Fruit fly (Drosophila melanogaster) whole organism, embryonic: ENCODE data around the gene CG34258.

Experiments used
- Bteb2 ChIP-seq: fragments of 200-800 bp; sonication (Bioruptor generic); optimal IDR thresholded peaks from 2 replicates; lab custom pipeline; 2016; ENCODE audit warnings: missing biosample characterization, missing genetic modification characterization
- CG10366 ChIP-seq: fragments of 200-800 bp; sonication (Bioruptor generic); IDR thresholded peaks from 2 replicates; pipeline ENCODE4 v1.3.6; 2022; ENCODE audit warnings: missing biosample characterization, missing genetic modification characterization
- CG12104 ChIP-seq: fragments of 200-800 bp; sonication (Bioruptor generic); optimal IDR thresholded peaks from 3 replicates; lab custom pipeline; 2016; ENCODE audit warnings: missing biosample characterization, missing genetic modification characterization
- CG13123 ChIP-seq: fragments of 200-800 bp; sonication (Bioruptor generic); optimal IDR thresholded peaks from 2 replicates; lab custom pipeline; 2016; ENCODE audit warnings: missing biosample characterization, missing genetic modification characterization
- CG13624 ChIP-seq: fragments of 200-800 bp; sonication (Bioruptor generic); optimal IDR thresholded peaks from 2 replicates; lab custom pipeline; 2016; ENCODE audit warnings: missing biosample characterization, missing genetic modification characterization
- CG14710 ChIP-seq: fragments of 200-800 bp; sonication (Bioruptor generic); optimal IDR thresholded peaks from 3 replicates; lab custom pipeline; 2019; ENCODE audit warnings: missing biosample characterization, mild to moderate bottlenecking, missing genetic modification characterization, moderate library complexity
- CG1603 ChIP-seq: fragments of 200-800 bp; sonication (Bioruptor generic); optimal IDR thresholded peaks from 2 replicates; lab custom pipeline; 2019; ENCODE audit warnings: missing biosample characterization, mild to moderate bottlenecking, missing genetic modification characterization, moderate library complexity
- CG17568 ChIP-seq: fragments of 200-800 bp; sonication (Bioruptor generic); optimal IDR thresholded peaks from 2 replicates; lab custom pipeline; 2018; ENCODE audit warnings: missing biosample characterization, mild to moderate bottlenecking, missing genetic modification characterization, moderate library complexity
- CG1792 ChIP-seq: fragments of 200-800 bp; sonication (Bioruptor generic); optimal IDR thresholded peaks from 2 replicates; lab custom pipeline; 2016; ENCODE audit warnings: missing biosample characterization, missing genetic modification characterization
- CG18262 ChIP-seq: fragments of 200-800 bp; optimal IDR thresholded peaks from 3 replicates; lab custom pipeline; 2019; ENCODE audit warnings: missing biosample characterization, mild to moderate bottlenecking, missing genetic modification characterization, moderate library complexity
- CG18476 ChIP-seq: fragments of 200-800 bp; sonication (Bioruptor generic); optimal IDR thresholded peaks from 2 replicates; lab custom pipeline; 2016; ENCODE audit warnings: missing biosample characterization, mild to moderate bottlenecking, missing genetic modification characterization
- CG2129 ChIP-seq: fragments of 200-800 bp; sonication (Bioruptor generic); IDR thresholded peaks from 2 replicates; pipeline ENCODE4 v1.3.6; 2022; ENCODE audit warnings: missing biosample characterization, missing genetic modification characterization; ENCODE audit not compliant: partially characterized antibody
- CG32532 ChIP-seq: fragments of 200-800 bp; sonication (Bioruptor generic); IDR thresholded peaks from 2 replicates; pipeline ENCODE4 v1.3.6; 2022; ENCODE audit warnings: missing biosample characterization, missing genetic modification characterization
- CG32772 ChIP-seq: fragments of 200-800 bp; sonication (Bioruptor generic); IDR thresholded peaks from 2 replicates; pipeline ENCODE4 v1.3.6; 2022; ENCODE audit warnings: missing biosample characterization, missing genetic modification characterization
- CG33557 ChIP-seq: fragments of 200-800 bp; sonication (Bioruptor generic); optimal IDR thresholded peaks from 2 replicates; lab custom pipeline; 2019; ENCODE audit warnings: missing biosample characterization, mild to moderate bottlenecking, missing genetic modification characterization, moderate library complexity
- CG4424 ChIP-seq: fragments of 200-800 bp; sonication (Bioruptor generic); optimal IDR thresholded peaks from 3 replicates; lab custom pipeline; 2016; ENCODE audit warnings: missing biosample characterization, missing genetic modification characterization
- CG4617 ChIP-seq: fragments of 200-800 bp; sonication (Bioruptor generic); optimal IDR thresholded peaks from 3 replicates; lab custom pipeline; 2016; ENCODE audit warnings: missing biosample characterization, missing genetic modification characterization, borderline replicate concordance
- CG4730 ChIP-seq: fragments of 200-800 bp; sonication (Bioruptor generic); IDR thresholded peaks from 2 replicates; pipeline ENCODE4 v1.3.6; 2022; ENCODE audit warnings: missing biosample characterization, missing genetic modification characterization
- CG4820 ChIP-seq: fragments of 200-800 bp; sonication (Bioruptor generic); optimal IDR thresholded peaks from 3 replicates; lab custom pipeline; 2016; ENCODE audit warnings: missing biosample characterization, missing genetic modification characterization
- CG8290 ChIP-seq, 3 experiments: fragments of 200-800 bp; sonication (Bioruptor generic); optimal IDR thresholded peaks; 2 replicates each; lab custom pipeline; 2016 to 2019; ENCODE audit warnings: missing biosample characterization in 3 of 3, missing genetic modification characterization in 3 of 3, mild to moderate bottlenecking in 2 of 3, moderate library complexity in 1 of 3
- CG9797 ChIP-seq: fragments of 200-800 bp; sonication (Bioruptor generic); optimal IDR thresholded peaks from 3 replicates; lab custom pipeline; 2018; ENCODE audit warnings: missing biosample characterization, mild to moderate bottlenecking, missing genetic modification characterization
- Dfd ChIP-seq, 2 experiments: fragments of >200 bp; optimal IDR thresholded peaks; 2 replicates each; lab custom pipeline; 2017; ENCODE audit warnings: missing biosample characterization in 2 of 2, missing genetic modification characterization in 2 of 2
- Doc2 ChIP-seq: fragments of 200-800 bp; sonication (Bioruptor generic); IDR thresholded peaks from 2 replicates; pipeline ENCODE4 v1.3.6; 2022; ENCODE audit warnings: missing biosample characterization, missing genetic modification characterization
- Dref ChIP-seq: fragments of 200-800 bp; sonication (Bioruptor generic); IDR thresholded peaks from 2 replicates; pipeline ENCODE4 v1.3.6; 2022; ENCODE audit warnings: missing biosample characterization, missing genetic modification characterization
- Fer1 ChIP-seq: fragments of 200-800 bp; sonication (Bioruptor generic); optimal IDR thresholded peaks from 2 replicates; lab custom pipeline; 2017; ENCODE audit warnings: missing biosample characterization, mild to moderate bottlenecking, missing genetic modification characterization
- H15 ChIP-seq: fragments of 200-800 bp; sonication (Bioruptor generic); IDR thresholded peaks from 3 replicates; pipeline ENCODE4 v1.3.6; 2022; ENCODE audit warnings: missing biosample characterization, missing genetic modification characterization
- Hr78 ChIP-seq, 2 experiments: fragments of 200-800 bp in 1 of 2; fragments of >200 bp in 1 of 2; sonication (Bioruptor generic) in 1 of 2; optimal IDR thresholded peaks; 2 replicates each; lab custom pipeline; 2017 to 2019; ENCODE audit warnings: missing biosample characterization in 2 of 2, missing genetic modification characterization in 2 of 2, mild to moderate bottlenecking in 1 of 2, moderate library complexity in 1 of 2
- Mrtf ChIP-seq: fragments of 200-800 bp; sonication (Bioruptor generic); IDR thresholded peaks from 3 replicates; pipeline ENCODE4 v1.3.6; 2022; ENCODE audit warnings: missing biosample characterization, missing genetic modification characterization
- Poxn ChIP-seq: fragments of 200-800 bp; sonication (Bioruptor generic); IDR thresholded peaks from 2 replicates; pipeline ENCODE4 v1.3.6; 2022; ENCODE audit warnings: missing biosample characterization, missing genetic modification characterization
- Spps ChIP-seq: fragments of 200-800 bp; sonication (Bioruptor generic); optimal IDR thresholded peaks from 2 replicates; lab custom pipeline; 2018; ENCODE audit warnings: missing biosample characterization, mild to moderate bottlenecking, missing genetic modification characterization
- Ssrp ChIP-seq: fragments of 200-800 bp; sonication (Bioruptor generic); optimal IDR thresholded peaks from 2 replicates; lab custom pipeline; 2018; ENCODE audit warnings: missing biosample characterization, mild to moderate bottlenecking, missing genetic modification characterization, moderate library complexity
- abd-A ChIP-seq: fragments of 200-800 bp; sonication (Bioruptor generic); optimal IDR thresholded peaks from 3 replicates; lab custom pipeline; 2019; ENCODE audit warnings: missing biosample characterization, mild to moderate bottlenecking, missing genetic modification characterization, moderate library complexity
- br ChIP-seq: fragments of >200 bp; optimal IDR thresholded peaks from 2 replicates; lab custom pipeline; 2017
- cad ChIP-seq: fragments of >200 bp; optimal IDR thresholded peaks from 2 replicates; lab custom pipeline; 2017; ENCODE audit warnings: missing biosample characterization, missing genetic modification characterization
- caup ChIP-seq: fragments of 200-800 bp; sonication (Bioruptor generic); optimal IDR thresholded peaks from 3 replicates; lab custom pipeline; 2017; ENCODE audit warnings: missing biosample characterization, mild to moderate bottlenecking, missing genetic modification characterization, moderate library complexity; ENCODE audit not compliant: severe bottlenecking
- cwo ChIP-seq: fragments of 200-800 bp; sonication (Bioruptor generic); optimal IDR thresholded peaks from 3 replicates; lab custom pipeline; 2017; ENCODE audit warnings: missing biosample characterization, missing genetic modification characterization, mild to moderate bottlenecking, moderate library complexity, missing genetic modification reagents
- dmrt99B ChIP-seq: fragments of 200-800 bp; sonication (Bioruptor generic); optimal IDR thresholded peaks from 2 replicates; lab custom pipeline; 2018; ENCODE audit warnings: missing biosample characterization, mild to moderate bottlenecking, missing genetic modification characterization, moderate library complexity
- ftz-f1 ChIP-seq: fragments of 200-800 bp; sonication (Bioruptor generic); optimal IDR thresholded peaks from 2 replicates; lab custom pipeline; 2016; ENCODE audit warnings: missing biosample characterization, missing genetic modification characterization
- kah ChIP-seq: fragments of 200-800 bp; sonication (Bioruptor generic); optimal IDR thresholded peaks from 2 replicates; lab custom pipeline; 2018; ENCODE audit warnings: missing biosample characterization, mild to moderate bottlenecking, missing genetic modification characterization
- kni ChIP-seq: fragments of 200-800 bp; sonication (Bioruptor generic); optimal IDR thresholded peaks from 3 replicates; lab custom pipeline; 2017; ENCODE audit warnings: mild to moderate bottlenecking, missing biosample characterization, missing genetic modification reagents, missing genetic modification characterization
- knrl ChIP-seq: fragments of 200-800 bp; sonication (Bioruptor generic); IDR thresholded peaks from 3 replicates; pipeline ENCODE4 v1.3.6; 2022; ENCODE audit warnings: missing biosample characterization, missing genetic modification characterization; ENCODE audit not compliant: partially characterized antibody
- nau ChIP-seq: fragments of 200-800 bp; sonication (Bioruptor generic); optimal IDR thresholded peaks from 3 replicates; lab custom pipeline; 2017; ENCODE audit warnings: missing biosample characterization, mild to moderate bottlenecking, missing genetic modification characterization, missing genetic modification reagents
- rib ChIP-seq: fragments of 200-800 bp; sonication (Bioruptor generic); IDR thresholded peaks from 2 replicates; pipeline ENCODE4 v1.3.6; 2022; ENCODE audit warnings: missing biosample characterization, missing genetic modification characterization
- ro ChIP-seq: fragments of 200-800 bp; sonication (Bioruptor generic); IDR thresholded peaks from 2 replicates; pipeline ENCODE4 v1.3.6; 2022; ENCODE audit warnings: missing biosample characterization, missing genetic modification characterization
- row ChIP-seq: fragments of 200-800 bp; sonication (Bioruptor generic); IDR thresholded peaks from 3 replicates; pipeline ENCODE4 v1.3.6; 2022; ENCODE audit warnings: missing biosample characterization, missing genetic modification characterization
- sr ChIP-seq: fragments of 200-800 bp; sonication (Bioruptor generic); IDR thresholded peaks from 3 replicates; pipeline ENCODE4 v1.3.6; 2022; ENCODE audit warnings: missing biosample characterization, missing genetic modification characterization
- wdn ChIP-seq: fragments of 200-800 bp; sonication (Bioruptor generic); IDR thresholded peaks from 2 replicates; pipeline ENCODE4 v1.3.6; 2022; ENCODE audit warnings: missing biosample characterization, missing genetic modification characterization
- zf30C ChIP-seq: fragments of 200-800 bp; sonication (Bioruptor generic); optimal IDR thresholded peaks from 3 replicates; lab custom pipeline; 2018; ENCODE audit warnings: missing biosample characterization, mild to moderate bottlenecking, missing genetic modification characterization

The CG34258 gene

DNA sequence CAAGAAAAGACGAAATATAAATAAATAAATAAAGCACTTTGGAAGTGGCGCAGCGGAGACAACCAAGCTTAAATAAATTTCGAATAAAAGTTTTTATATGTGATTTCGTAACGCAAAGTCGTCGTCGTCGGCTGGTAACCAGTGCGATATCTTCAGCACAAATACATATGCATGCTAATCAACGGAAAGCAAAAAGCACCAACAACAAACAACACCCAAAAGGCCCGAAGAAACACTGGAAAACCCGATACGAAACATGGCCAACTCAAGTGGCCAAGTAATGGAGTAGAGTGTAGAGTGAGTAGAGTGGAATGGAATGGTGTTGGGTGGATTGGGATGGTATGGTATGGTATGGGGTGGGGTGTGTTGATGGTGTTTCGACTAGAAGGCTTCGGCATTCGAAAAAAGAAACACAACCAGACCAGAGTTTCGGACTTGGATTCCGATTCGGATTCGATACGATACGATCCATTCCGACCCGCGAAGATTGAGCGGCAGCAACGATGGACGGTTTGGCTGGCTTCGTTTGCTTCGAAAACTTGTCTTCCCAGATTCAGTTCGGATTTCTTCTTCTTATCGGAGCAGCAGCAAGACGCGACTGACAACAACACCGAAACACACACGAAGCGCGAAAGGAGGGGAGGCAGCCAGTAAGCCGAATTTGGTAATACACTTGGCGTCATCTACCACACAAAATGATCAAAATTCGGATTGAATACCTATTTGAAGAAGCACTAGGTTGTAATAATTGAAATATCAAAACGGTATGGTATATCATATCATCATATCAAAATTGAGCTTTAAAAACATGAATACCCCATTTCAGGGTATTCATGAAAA lies 49.0 kb downstream of the CG34258 start (continued):
- TF ChIP-seq CG10366 (peak; percentile 94), CG4424 (GFP tag; lab: Kevin White, UChicago) (peak; percentile 92), CG1792 (peak; percentile 75), CG33557 (GFP tag; lab: Kevin White, UChicago) (peak; percentile 45), CG8290 (GFP tag; optimal IDR thresholded peaks at IDR 0.05; lab: Kevin White, UChicago) (peak; percentile 48), CG8290 (tag; optimal IDR thresholded peaks at IDR 0.05; lab: Kevin White, UChicago) (peak; percentile 40 to 99), rib (GFP tag; lab: Robert Waterston, UW) (peak; percentile 91), CG12104 (GFP tag; lab: Kevin White, UChicago) (peak; percentile 91), nau (GFP tag; lab: Kevin White, UChicago) (peak; percentile 54), Dref (no peak; the same call in none of the 2 replicates), ftz-f1 (GFP tag; lab: Kevin White, UChicago) (peak; percentile 65), cwo (GFP tag; lab: Kevin White, UChicago) (peak; percentile 90), Bteb2 (GFP tag; lab: Kevin White, UChicago) (peak; percentile 96), CG4820 (peak; percentile 78), CG32532 (GFP tag; lab: Robert Waterston, UW) (peak; percentile 96), Hr78 (GFP tag; optimal IDR thresholded peaks at IDR 0.05; lab: Kevin White, UChicago) (peak in 1 of 2 experiments; percentile 77), abd-A (tag; lab: Kevin White, UChicago) (peak; percentile 78), dmrt99B (peak; percentile 96), cad (GFP tag; lab: Kevin White, UChicago) (no peak), CG13624 (GFP tag; lab: Kevin White, UChicago) (peak; percentile 97), Poxn (GFP tag; lab: Robert Waterston, UW) (peak; percentile 87), zf30C (no peak), caup (GFP tag; lab: Kevin White, UChicago) (peak; percentile 96), row (GFP tag; lab: Robert Waterston, UW) (peak; percentile 97), kni (GFP tag; lab: Kevin White, UChicago) (no peak), Mrtf (peak; percentile 95), CG13123 (GFP tag; lab: Kevin White, UChicago) (peak; percentile 90), Spps (peak; percentile 64), knrl (GFP tag; lab: Robert Waterston, UW) (no peak), Fer1 (GFP tag; lab: Kevin White, UChicago) (peak; percentile 92), CG17568 (peak; percentile 85), CG14710 (tag; lab: Kevin White, UChicago) (peak; percentile 67), sr (GFP tag; lab: Robert Waterston, UW) (peak; percentile 82; the same call in 2 of the 3 replicates), kah (GFP tag; lab: Kevin White, UChicago) (peak; percentile 75), CG4617 (GFP tag; lab: Kevin White, UChicago) (peak; percentile 75), CG2129 (GFP tag; lab: Robert Waterston, UW) (no peak), wdn (GFP tag; lab: Robert Waterston, UW) (peak; percentile 94), Ssrp (tag; lab: Kevin White, UChicago) (peak; percentile 92), ro (no peak; the same call in 1 of the 2 replicates), CG32772 (GFP tag; lab: Robert Waterston, UW) (peak; percentile 90), CG1603 (peak; percentile 97), CG18262 (tag; lab: Kevin White, UChicago) (peak; percentile 87), CG4730 (peak; percentile 92), H15 (GFP tag; lab: Robert Waterston, UW) (peak; percentile 80), Dfd (GFP tag; optimal IDR thresholded peaks at IDR 0.05; lab: Kevin White, UChicago) (no peak), CG18476 (GFP tag; lab: Kevin White, UChicago) (peak; percentile 78), CG9797 (GFP tag; lab: Kevin White, UChicago) (peak; percentile 15), br (lab: Kevin White, UChicago) (no peak), Doc2 (no peak)
